Worm (Caenorhabditis elegans): ENCODE measurements around the gene ZK643.2.

ZK643.2 gene

ce11 chrIII:8956146-8956646 lies at the start of gene ZK643.2, which contains the start of gene ZK643.5:
Gene ZK643.2, plus strand, starts transcription at chrIII:8956540.
Gene ZK643.5, minus strand, starts transcription at chrIII:8956196.
- TF ChIP-seq ztf-23 (GFP tag; IDR thresholded peaks at IDR 0.05) (no peak), T22C8.4 (GFP tag; IDR thresholded peaks at IDR 0.05) (peak; percentile 99), cog-1 (tag; optimal IDR thresholded peaks at IDR 0.05) (no peak)

- TF ChIP-seq tab-1 (GFP tag; IDR thresholded peaks at IDR 0.05) (no peak), ztf-23 (GFP tag; IDR thresholded peaks at IDR 0.05) (no peak), T22C8.4 (GFP tag; IDR thresholded peaks at IDR 0.05) (no peak), flt-1 (GFP tag; IDR thresholded peaks at IDR 0.05) (no peak)
Observed at ce11 chrIII:8910139-8910538, 46.2 kb upstream of the ZK643.2 start.

- no peak for TF ChIP-seq ztf-23 (GFP tag; IDR thresholded peaks at IDR 0.05)
- no peak for TF ChIP-seq klf-2 (GFP tag; conservative IDR thresholded peaks at IDR 0.05)
- TF ChIP-seq flt-1 (GFP tag; IDR thresholded peaks at IDR 0.05): no peak
- no peak for TF ChIP-seq tab-1 (GFP tag; IDR thresholded peaks at IDR 0.05)
Observed at ce11 chrIII:8911598-8912194, 44.6 kb upstream of the ZK643.2 start, which contains the start of gene tpk-1. Gene tpk-1, plus strand, starts transcription at chrIII:8912144.

- TF ChIP-seq klf-2 (GFP tag; conservative IDR thresholded peaks at IDR 0.05) (no peak), tab-1 (GFP tag; IDR thresholded peaks at IDR 0.05) (no peak), ztf-29 (GFP tag; IDR thresholded peaks at IDR 0.05) (no peak), cog-1 (tag; optimal IDR thresholded peaks at IDR 0.05) (no peak), ztf-23 (GFP tag; IDR thresholded peaks at IDR 0.05) (no peak), ref-1 (GFP tag; conservative IDR thresholded peaks at IDR 0.05) (no peak), T22C8.4 (GFP tag; IDR thresholded peaks at IDR 0.05) (no peak), med-1 (GFP tag; optimal IDR thresholded peaks at IDR 0.05; ENCODE audit: insufficient read depth) (no peak), flt-1 (GFP tag; IDR thresholded peaks at IDR 0.05) (no peak)
Observed at ce11 chrIII:8913469-8913868, 42.9 kb upstream of the ZK643.2 start, which contains the start of gene trxr-2. Gene trxr-2, plus strand, starts transcription at chrIII:8913769.

ce11 chrIII:8917879-8918381 lies 38.4 kb upstream of the ZK643.2 start, which contains the start of gene cdc-25.3:
Gene cdc-25.3, minus strand, starts transcription at chrIII:8917929.
- TF ChIP-seq ref-1 (GFP tag; conservative IDR thresholded peaks at IDR 0.05) (no peak), klf-2 (GFP tag; conservative IDR thresholded peaks at IDR 0.05) (no peak)

- TF ChIP-seq ref-1 (GFP tag; conservative IDR thresholded peaks at IDR 0.05) (no peak), cog-1 (tag; optimal IDR thresholded peaks at IDR 0.05) (no peak), ztf-23 (GFP tag; IDR thresholded peaks at IDR 0.05) (no peak), T22C8.4 (GFP tag; IDR thresholded peaks at IDR 0.05) (no peak), flt-1 (GFP tag; IDR thresholded peaks at IDR 0.05) (no peak), tab-1 (GFP tag; IDR thresholded peaks at IDR 0.05) (no peak), med-1 (GFP tag; optimal IDR thresholded peaks at IDR 0.05; ENCODE audit: insufficient read depth) (no peak), klf-2 (GFP tag; conservative IDR thresholded peaks at IDR 0.05) (no peak), ztf-29 (GFP tag; IDR thresholded peaks at IDR 0.05) (no peak)
Observed at ce11 chrIII:8919784-8920183, 36.6 kb upstream of the ZK643.2 start, which contains the start of gene ZK637.15. Gene ZK637.15, plus strand, starts transcription at chrIII:8920084.

ce11 chrIII:8922061-8922460 lies 34.3 kb upstream of the ZK643.2 start:
- TF ChIP-seq med-1 (GFP tag; optimal IDR thresholded peaks at IDR 0.05; ENCODE audit: insufficient read depth) (no peak), tab-1 (GFP tag; IDR thresholded peaks at IDR 0.05) (no peak), flt-1 (GFP tag; IDR thresholded peaks at IDR 0.05) (no peak), ztf-29 (GFP tag; IDR thresholded peaks at IDR 0.05) (no peak), ref-1 (GFP tag; conservative IDR thresholded peaks at IDR 0.05) (no peak), ztf-23 (GFP tag; IDR thresholded peaks at IDR 0.05) (no peak)

- TF ChIP-seq ref-1 (GFP tag; conservative IDR thresholded peaks at IDR 0.05) (no peak), cog-1 (tag; optimal IDR thresholded peaks at IDR 0.05) (no peak), ztf-23 (GFP tag; IDR thresholded peaks at IDR 0.05) (no peak), med-1 (GFP tag; optimal IDR thresholded peaks at IDR 0.05; ENCODE audit: insufficient read depth) (no peak), klf-2 (GFP tag; conservative IDR thresholded peaks at IDR 0.05) (no peak), flt-1 (GFP tag; IDR thresholded peaks at IDR 0.05) (no peak), T22C8.4 (GFP tag; IDR thresholded peaks at IDR 0.05) (no peak), ztf-29 (GFP tag; IDR thresholded peaks at IDR 0.05) (no peak), tab-1 (GFP tag; IDR thresholded peaks at IDR 0.05) (no peak)
Observed at ce11 chrIII:8923240-8923734, 33.1 kb upstream of the ZK643.2 start, which contains the start of gene glb-1. Gene glb-1, minus strand, starts transcription at chrIII:8923290.

ce11 chrIII:8923937-8924336 lies 32.4 kb upstream of the ZK643.2 start, which contains the start of gene ZK637.12:
Gene ZK637.12, plus strand, starts transcription at chrIII:8924237.
- TF ChIP-seq ztf-29 (GFP tag; IDR thresholded peaks at IDR 0.05) (no peak), cog-1 (tag; optimal IDR thresholded peaks at IDR 0.05) (no peak), med-1 (GFP tag; optimal IDR thresholded peaks at IDR 0.05; ENCODE audit: insufficient read depth) (no peak), tab-1 (GFP tag; IDR thresholded peaks at IDR 0.05) (no peak), T22C8.4 (GFP tag; IDR thresholded peaks at IDR 0.05) (no peak), klf-2 (GFP tag; conservative IDR thresholded peaks at IDR 0.05) (no peak), flt-1 (GFP tag; IDR thresholded peaks at IDR 0.05) (no peak), ref-1 (GFP tag; conservative IDR thresholded peaks at IDR 0.05) (no peak), ztf-23 (GFP tag; IDR thresholded peaks at IDR 0.05) (no peak)

- TF ChIP-seq flt-1 (GFP tag; IDR thresholded peaks at IDR 0.05) (no peak), cog-1 (tag; optimal IDR thresholded peaks at IDR 0.05) (no peak), ztf-23 (GFP tag; IDR thresholded peaks at IDR 0.05) (no peak), ztf-29 (GFP tag; IDR thresholded peaks at IDR 0.05) (no peak), T22C8.4 (GFP tag; IDR thresholded peaks at IDR 0.05) (no peak), klf-2 (GFP tag; conservative IDR thresholded peaks at IDR 0.05) (no peak), med-1 (GFP tag; optimal IDR thresholded peaks at IDR 0.05; ENCODE audit: insufficient read depth) (no peak), ref-1 (GFP tag; conservative IDR thresholded peaks at IDR 0.05) (no peak), tab-1 (GFP tag; IDR thresholded peaks at IDR 0.05) (no peak)
Observed at ce11 chrIII:8925539-8925938, 30.8 kb upstream of the ZK643.2 start.
